Worm (Caenorhabditis elegans) whole organism, L4 larva: ENCODE data around the gene gpx-4.
"Not testable (repeated sequence)": the region's sequence is repeated elsewhere in the genome, so short reads cannot be mapped to it uniquely, and the experiment has no call there.

Experiments used
- T20F7.1 ChIP-seq: fragments of 200-800 bp; sonication (Bioruptor generic); optimal IDR thresholded peaks from 2 replicates; lab custom pipeline; 2018; ENCODE audit warnings: mild to moderate bottlenecking, missing genetic modification characterization, missing compliant biosample characterization
- T26A8.4 ChIP-seq: fragments of 200-800 bp; sonication (Bioruptor generic); IDR thresholded peaks from 2 replicates; pipeline ENCODE4 v1.3.6; 2022; ENCODE audit warnings: missing genetic modification characterization, missing compliant biosample characterization
- aha-1 ChIP-seq: fragments of 150-350 bp; peaks from one replicate; lab custom pipeline; 2014; ENCODE audit warnings: missing biosample characterization, missing genetic modification characterization
- arid-1 ChIP-seq: fragments of 200-800 bp; sonication (Bioruptor generic); conservative IDR thresholded peaks from 2 replicates; pipeline ENCODE4 v1.3.6; 2022; ENCODE audit warnings: missing genetic modification reagents, missing genetic modification characterization, missing compliant biosample characterization
- ceh-28 ChIP-seq: fragments of 150-350 bp; optimal IDR thresholded peaks from 2 replicates; lab custom pipeline; 2014; ENCODE audit warnings: missing biosample characterization, missing genetic modification reagents, missing genetic modification characterization
- ceh-32 ChIP-seq: sonication (generic microtip); optimal IDR thresholded peaks from 2 replicates; lab custom pipeline; 2016; ENCODE audit warnings: mild to moderate bottlenecking, missing genetic modification characterization, missing compliant biosample characterization; ENCODE audit not compliant: poor library complexity
- ceh-82 ChIP-seq: sonication (generic microtip); optimal IDR thresholded peaks from 2 replicates; lab custom pipeline; 2017; ENCODE audit warnings: missing biosample characterization, missing genetic modification characterization
- ces-1 ChIP-seq: fragments of 150-350 bp; sonication (generic microtip); optimal IDR thresholded peaks from 4 replicates; lab custom pipeline; 2014; ENCODE audit warnings: missing biosample characterization, missing genetic modification reagents, missing genetic modification characterization
- daf-16 ChIP-seq, 3 experiments: sonication (generic microtip); optimal IDR thresholded peaks; 2 replicates each; lab custom pipeline; 2016 to 2017; ENCODE audit warnings: missing genetic modification characterization in 3 of 3, missing genetic modification reagents in 3 of 3, mild to moderate bottlenecking in 2 of 3, missing compliant biosample characterization in 2 of 3, missing biosample characterization in 1 of 3, moderate library complexity in 1 of 3
- dve-1 ChIP-seq: sonication (generic microtip); optimal IDR thresholded peaks from 2 replicates; lab custom pipeline; 2017; ENCODE audit warnings: antibody characterized with exemption, mild to moderate bottlenecking, missing genetic modification characterization, missing compliant biosample characterization; ENCODE audit not compliant: insufficient read depth
- fkh-10 ChIP-seq: fragments of 150-350 bp; optimal IDR thresholded peaks from 2 replicates; lab custom pipeline; 2014; ENCODE audit warnings: missing biosample characterization, missing genetic modification reagents, missing genetic modification characterization
- hlh-11 ChIP-seq: fragments of 200-800 bp; sonication (Bioruptor generic); optimal IDR thresholded peaks from 2 replicates; lab custom pipeline; 2018; ENCODE audit warnings: mild to moderate bottlenecking, missing genetic modification characterization, missing compliant biosample characterization
- hlh-30 ChIP-seq: sonication (generic microtip); optimal IDR thresholded peaks from 2 replicates; lab custom pipeline; 2017; ENCODE audit warnings: antibody characterized with exemption, mild to moderate bottlenecking, missing genetic modification characterization, missing compliant biosample characterization; ENCODE audit not compliant: insufficient read depth
- lin-13 ChIP-seq: fragments of 150-350 bp; optimal IDR thresholded peaks from 2 replicates; lab custom pipeline; 2014; ENCODE audit warnings: missing biosample characterization, missing genetic modification reagents, missing genetic modification characterization
- lin-29 ChIP-seq: fragments of 200-800 bp; sonication (Bioruptor generic); IDR thresholded peaks from 2 replicates; pipeline ENCODE4 v1.3.6; 2022; ENCODE audit warnings: missing genetic modification reagents, missing genetic modification characterization, missing compliant biosample characterization
- lin-38 ChIP-seq: fragments of 200-800 bp; sonication (Bioruptor generic); IDR thresholded peaks from 2 replicates; pipeline ENCODE4 v1.3.6; 2022; ENCODE audit warnings: missing genetic modification reagents, missing genetic modification characterization, missing compliant biosample characterization
- lsy-2 ChIP-seq, 2 experiments: fragments of 150-350 bp in 1 of 2; sonication (generic microtip) in 1 of 2; optimal IDR thresholded peaks; 2 replicates each; lab custom pipeline; 2014 to 2017; ENCODE audit warnings: missing biosample characterization in 2 of 2, missing genetic modification characterization in 2 of 2
- madf-5 ChIP-seq, 2 experiments: fragments of 200-800 bp; sonication (Bioruptor generic); IDR thresholded peaks; 2 replicates each; pipeline ENCODE4 v1.3.6; 2022; ENCODE audit warnings: missing compliant biosample characterization in 2 of 2, missing genetic modification characterization in 2 of 2
- mdt-29 ChIP-seq: fragments of 200-800 bp; sonication (Bioruptor generic); IDR thresholded peaks from 2 replicates; pipeline ENCODE4 v1.3.6; 2022; ENCODE audit warnings: missing genetic modification reagents, missing genetic modification characterization, missing compliant biosample characterization
- mep-1 ChIP-seq: fragments of 150-350 bp; sonication (generic microtip); optimal IDR thresholded peaks from 3 replicates; lab custom pipeline; 2014; ENCODE audit warnings: missing biosample characterization, missing genetic modification characterization
- mes-2 ChIP-seq: sonication (generic microtip); optimal IDR thresholded peaks from 2 replicates; lab custom pipeline; 2016; ENCODE audit warnings: missing genotype, mild to moderate bottlenecking, missing genetic modification characterization, missing compliant biosample characterization; ENCODE audit not compliant: poor library complexity, severe bottlenecking
- nhr-111 ChIP-seq: fragments of 200-800 bp; sonication (Bioruptor generic); optimal IDR thresholded peaks from 2 replicates; lab custom pipeline; 2018; ENCODE audit warnings: mild to moderate bottlenecking, missing genetic modification characterization, missing compliant biosample characterization
- nhr-237 ChIP-seq: sonication (generic microtip); optimal IDR thresholded peaks from 2 replicates; lab custom pipeline; 2017; ENCODE audit warnings: missing biosample characterization, missing genetic modification characterization
- nhr-76 ChIP-seq: fragments of 150-350 bp; optimal IDR thresholded peaks from 2 replicates; lab custom pipeline; 2014; ENCODE audit warnings: missing biosample characterization, missing genetic modification characterization
- nhr-77 ChIP-seq: fragments of 150-350 bp; optimal IDR thresholded peaks from 2 replicates; lab custom pipeline; 2014; ENCODE audit warnings: missing biosample characterization, missing genetic modification characterization
- pqm-1 ChIP-seq: sonication (generic microtip); optimal IDR thresholded peaks from 2 replicates; lab custom pipeline; 2017; ENCODE audit warnings: missing biosample characterization, missing genetic modification characterization
- sdz-12 ChIP-seq: fragments of 200-800 bp; sonication (Bioruptor generic); optimal IDR thresholded peaks from 2 replicates; lab custom pipeline; 2018; ENCODE audit warnings: mild to moderate bottlenecking, missing genetic modification characterization, missing compliant biosample characterization
- skn-1 ChIP-seq: fragments of 150-350 bp; optimal IDR thresholded peaks from 2 replicates; lab custom pipeline; 2014; ENCODE audit warnings: missing biosample characterization, missing genetic modification characterization
- tag-97 ChIP-seq: fragments of 200-800 bp; sonication (Bioruptor generic); IDR thresholded peaks from 2 replicates; pipeline ENCODE4 v1.3.6; 2022; ENCODE audit warnings: missing genetic modification characterization, missing compliant biosample characterization
- zfp-3 ChIP-seq: fragments of 200-800 bp; sonication (Bioruptor generic); conservative IDR thresholded peaks from 2 replicates; pipeline ENCODE4 v1.3.6; 2022; ENCODE audit warnings: missing genetic modification reagents, missing genetic modification characterization, missing compliant biosample characterization
- zip-2 ChIP-seq: fragments of 150-350 bp; optimal IDR thresholded peaks from 2 replicates; lab custom pipeline; 2014; ENCODE audit warnings: missing biosample characterization, missing genetic modification characterization
- ztf-11 ChIP-seq: fragments of 150-350 bp; optimal IDR thresholded peaks from 2 replicates; lab custom pipeline; 2014; ENCODE audit warnings: missing biosample characterization, missing genetic modification characterization
- ztf-7 ChIP-seq: fragments of 150-350 bp; optimal IDR thresholded peaks from 2 replicates; lab custom pipeline; 2014; ENCODE audit warnings: missing biosample characterization, missing genetic modification characterization

The gpx-4 gene

ce11 chrIV:2674915-2675314 lies at the start of gene gpx-4:
Gene gpx-4, minus strand, starts transcription at chrIV:2675015.
- TF ChIP-seq madf-5 (GFP tag; IDR thresholded peaks at IDR 0.05; lab: Robert Waterston, UW); hlh-11; ceh-32 (tag; lab: Kevin White, UChicago): not testable (repeated sequence)

ce11 chrIV:2719734-2720133 lies 44.9 kb upstream of the gpx-4 start, which contains the start of gene ndua-12:
Gene ndua-12, minus strand, starts transcription at chrIV:2719834.
- not testable (repeated sequence) for TF ChIP-seq fkh-10; ces-1; aha-1 (tag; lab: Kevin White, UChicago)

- not testable (repeated sequence) for TF ChIP-seq nhr-111 (GFP tag; lab: Kevin White, UChicago); tag-97 (GFP tag; lab: Robert Waterston, UW); ztf-11
Observed at ce11 chrIV:2716474-2716873, 41.7 kb upstream of the gpx-4 start, which contains the start of gene Y94H6A.7. Gene Y94H6A.7, minus strand, starts transcription at chrIV:2716574.

ce11 chrIV:2712935-2713334 lies 38.1 kb upstream of the gpx-4 start, which contains the start of gene Y94H6A.12:
Gene Y94H6A.12, minus strand, starts transcription at chrIV:2713035.
- no peak for TF ChIP-seq nhr-76
- peak; percentile 33 for TF ChIP-seq ceh-28 (tag; lab: Kevin White, UChicago)
- no peak for TF ChIP-seq nhr-237 (tag; lab: Kevin White, UChicago)
- TF ChIP-seq zfp-3: no peak

- peak; percentile 31 for TF ChIP-seq hlh-11
- no peak for TF ChIP-seq skn-1 (tag; lab: Kevin White, UChicago)
- TF ChIP-seq T20F7.1 (GFP tag; lab: Kevin White, UChicago): peak; percentile 48
- no peak for TF ChIP-seq ztf-7
- no peak for TF ChIP-seq pqm-1 (tag; lab: Kevin White, UChicago)
- TF ChIP-seq hlh-30 (tag; lab: Kevin White, UChicago): peak; percentile 29
- no peak for TF ChIP-seq ceh-82
- 0 out of 2 replicates have a peak, but pooled peaks have one; percentile 6 for TF ChIP-seq arid-1 (GFP tag; lab: Robert Waterston, UW)
- TF ChIP-seq dve-1: peak; percentile 92
- peak; percentile 71 for TF ChIP-seq zip-2 (tag; lab: Kevin White, UChicago)
- TF ChIP-seq nhr-77 (tag; lab: Kevin White, UChicago): peak; percentile 4
- peak in 1 of 2 experiments; percentile 40 for TF ChIP-seq lsy-2 (tag; optimal IDR thresholded peaks at IDR 0.05; lab: Kevin White, UChicago)
- TF ChIP-seq lin-38 (GFP tag; lab: Robert Waterston, UW): peak; percentile 85
- no peak for TF ChIP-seq sdz-12 (GFP tag; lab: Kevin White, UChicago)
- TF ChIP-seq mep-1 (tag; lab: Kevin White, UChicago): peak; percentile 61
- no peak for TF ChIP-seq daf-16 (GFP tag; optimal IDR thresholded peaks at IDR 0.05; lab: Kevin White, UChicago)
- TF ChIP-seq daf-16 (tag; optimal IDR thresholded peaks at IDR 0.05; lab: Kevin White, UChicago): peak; percentile 70
- peak; percentile 46; the same call in 1 of the 2 replicates for TF ChIP-seq mdt-29 (GFP tag; lab: Robert Waterston, UW)
- 0 out of 2 replicates have a peak, but pooled peaks have one; percentile 20 for TF ChIP-seq T26A8.4 (GFP tag; lab: Robert Waterston, UW)
- TF ChIP-seq lin-29 (GFP tag; lab: Robert Waterston, UW): no peak
- TF ChIP-seq mes-2 (tag; lab: Kevin White, UChicago): peak; percentile 40
- peak; percentile 77 for TF ChIP-seq lin-13 (GFP tag; lab: Kevin White, UChicago)
- TF ChIP-seq, all 104 proteins: peak for 15
Observed at ce11 chrIV:2711122-2711669, 36.4 kb upstream of the gpx-4 start.
